Worm (Caenorhabditis elegans) whole organism, L4 larva: ENCODE data around the gene F42C5.3.

Experiments used
- R02D3.7 ChIP-seq: fragments of 150-350 bp; sonication (generic microtip); optimal IDR thresholded peaks from 3 replicates; lab custom pipeline; 2014; ENCODE audit warnings: missing biosample characterization, missing genetic modification characterization
- aly-2 ChIP-seq: sonication (generic microtip); optimal IDR thresholded peaks from 2 replicates; lab custom pipeline; 2018; ENCODE audit warnings: missing biosample characterization, missing genetic modification characterization
- ama-1 ChIP-seq: fragments of 150-350 bp; optimal IDR thresholded peaks from 2 replicates; lab custom pipeline; 2014; ENCODE audit warnings: inconsistent platforms, mixed read lengths
- ceh-28 ChIP-seq: fragments of 150-350 bp; optimal IDR thresholded peaks from 2 replicates; lab custom pipeline; 2014; ENCODE audit warnings: missing biosample characterization, missing genetic modification reagents, missing genetic modification characterization

- peak; percentile 83 for TF ChIP-seq ama-1 (lab: Kevin White, UChicago)
- TF ChIP-seq ceh-28 (tag; lab: Kevin White, UChicago): no peak
- TF ChIP-seq R02D3.7 (tag; lab: Kevin White, UChicago): no peak
- TF ChIP-seq aly-2 (tag; lab: Kevin White, UChicago): peak; percentile 50
Measured at ce11 chrIV:7316613-7317153, 29.3 kb upstream of the F42C5.3 start, which contains the start of gene F42C5.9.
